Worm (Caenorhabditis elegans) whole organism, mixed stage, embryonic: ENCODE data around the gene srg-69.

ENCODE experiments used
- M03D4.4 ChIP-seq: sonication (generic microtip); optimal IDR thresholded peaks from 2 replicates; lab custom pipeline; 2017; ENCODE audit warnings: mild to moderate bottlenecking, missing genetic modification characterization, missing compliant biosample characterization
- bed-3 ChIP-seq: fragments of 200-800 bp; sonication (Bioruptor generic); optimal IDR thresholded peaks from 3 replicates; lab custom pipeline; 2018; ENCODE audit warnings: mild to moderate bottlenecking, missing genetic modification characterization, moderate library complexity, missing compliant biosample characterization
- ceh-39 ChIP-seq: fragments of 150-350 bp; optimal IDR thresholded peaks from 2 replicates; lab custom pipeline; 2014; ENCODE audit warnings: missing biosample characterization, missing genetic modification characterization
- ceh-43 ChIP-seq: fragments of 200-800 bp; sonication (Bioruptor generic); optimal IDR thresholded peaks from 2 replicates; lab custom pipeline; 2018; ENCODE audit warnings: mild to moderate bottlenecking, missing genetic modification characterization, moderate library complexity, missing compliant biosample characterization
- ceh-83 ChIP-seq: fragments of 200-800 bp; sonication (Bioruptor generic); optimal IDR thresholded peaks from 2 replicates; lab custom pipeline; 2018; ENCODE audit warnings: mild to moderate bottlenecking, missing genetic modification characterization, missing compliant biosample characterization
- ces-1 ChIP-seq: fragments of 150-350 bp; optimal IDR thresholded peaks from 2 replicates; lab custom pipeline; 2014; ENCODE audit warnings: missing biosample characterization, missing genetic modification reagents, missing genetic modification characterization
- cnd-1 ChIP-seq: fragments of 200-800 bp; sonication (Bioruptor generic); optimal IDR thresholded peaks from 2 replicates; lab custom pipeline; 2018; ENCODE audit warnings: mild to moderate bottlenecking, missing genetic modification characterization, missing compliant biosample characterization
- drap-1 ChIP-seq: fragments of 200-800 bp; sonication (Bioruptor generic); optimal IDR thresholded peaks from 3 replicates; lab custom pipeline; 2018; ENCODE audit warnings: mild to moderate bottlenecking, missing genetic modification characterization, missing compliant biosample characterization
- elt-1 ChIP-seq: sonication (generic microtip); optimal IDR thresholded peaks from 2 replicates; lab custom pipeline; 2017; ENCODE audit warnings: missing genetic modification characterization, mild to moderate bottlenecking, missing compliant biosample characterization, antibody characterized with exemption, moderate library complexity, borderline replicate concordance; ENCODE audit not compliant: insufficient read depth
- elt-3 ChIP-seq: fragments of 150-350 bp; optimal IDR thresholded peaks from 2 replicates; lab custom pipeline; 2014; ENCODE audit warnings: missing biosample characterization, missing genetic modification characterization
- flh-1 ChIP-seq: fragments of 200-800 bp; sonication (Bioruptor generic); optimal IDR thresholded peaks from 2 replicates; lab custom pipeline; 2018; ENCODE audit warnings: mild to moderate bottlenecking, missing genetic modification characterization, moderate library complexity, missing compliant biosample characterization
- ham-2 ChIP-seq: fragments of 200-800 bp; sonication (Bioruptor generic); optimal IDR thresholded peaks from 2 replicates; lab custom pipeline; 2018; ENCODE audit warnings: mild to moderate bottlenecking, missing genetic modification characterization, missing compliant biosample characterization
- hlh-1 ChIP-seq: fragments of 150-350 bp; optimal IDR thresholded peaks from 2 replicates; lab custom pipeline; 2014; ENCODE audit warnings: missing biosample characterization, missing genetic modification reagents, missing genetic modification characterization
- lin-13 ChIP-seq: fragments of 150-350 bp; optimal IDR thresholded peaks from 2 replicates; lab custom pipeline; 2014; ENCODE audit warnings: missing biosample characterization, missing genetic modification characterization
- lin-32 ChIP-seq: fragments of 200-800 bp; sonication (Bioruptor generic); optimal IDR thresholded peaks from 2 replicates; lab custom pipeline; 2018; ENCODE audit warnings: mild to moderate bottlenecking, missing genetic modification characterization, missing compliant biosample characterization
- lsy-2 ChIP-seq: fragments of 150-350 bp; optimal IDR thresholded peaks from 2 replicates; lab custom pipeline; 2014; ENCODE audit warnings: missing biosample characterization, missing genetic modification characterization
- mab-5 ChIP-seq: fragments of 150-350 bp; optimal IDR thresholded peaks from 2 replicates; lab custom pipeline; 2014; ENCODE audit warnings: missing biosample characterization, missing genetic modification characterization
- mep-1 ChIP-seq: fragments of 150-350 bp; optimal IDR thresholded peaks from 2 replicates; lab custom pipeline; 2017; ENCODE audit warnings: missing biosample characterization, missing genetic modification reagents, missing genetic modification characterization, inconsistent platforms
- mls-2 ChIP-seq: sonication (generic microtip); optimal IDR thresholded peaks from 2 replicates; lab custom pipeline; 2016; ENCODE audit warnings: mild to moderate bottlenecking, missing genetic modification characterization, moderate library complexity, missing compliant biosample characterization
- nhr-12 ChIP-seq: fragments of 150-350 bp; optimal IDR thresholded peaks from 2 replicates; lab custom pipeline; 2014; ENCODE audit warnings: missing biosample characterization, missing genetic modification characterization
- nhr-2 ChIP-seq: fragments of 150-350 bp; optimal IDR thresholded peaks from 2 replicates; lab custom pipeline; 2014; ENCODE audit warnings: missing biosample characterization, missing genetic modification characterization
- nhr-237 ChIP-seq: fragments of 150-350 bp; optimal IDR thresholded peaks from 2 replicates; lab custom pipeline; 2014; ENCODE audit warnings: missing biosample characterization, missing genetic modification characterization
- nhr-28 ChIP-seq: fragments of 150-350 bp; optimal IDR thresholded peaks from 2 replicates; lab custom pipeline; 2014; ENCODE audit warnings: missing biosample characterization, missing genetic modification characterization
- nhr-76 ChIP-seq: sonication (generic microtip); optimal IDR thresholded peaks from 2 replicates; lab custom pipeline; 2017; ENCODE audit warnings: missing biosample characterization, missing genetic modification characterization
- pha-4 ChIP-seq: fragments of 150-350 bp; optimal IDR thresholded peaks from 2 replicates; lab custom pipeline; 2018; ENCODE audit warnings: missing biosample characterization, missing genetic modification reagents, missing genetic modification characterization
- sem-2 ChIP-seq: fragments of 200-800 bp; sonication (Bioruptor generic); optimal IDR thresholded peaks from 2 replicates; lab custom pipeline; 2018; ENCODE audit warnings: mild to moderate bottlenecking, missing genetic modification characterization, missing compliant biosample characterization
- sptf-1 ChIP-seq: sonication (generic microtip); optimal IDR thresholded peaks from 2 replicates; lab custom pipeline; 2017; ENCODE audit warnings: mild to moderate bottlenecking, missing genetic modification characterization, moderate library complexity, missing compliant biosample characterization
- tbx-8 ChIP-seq: fragments of 200-800 bp; sonication (Bioruptor generic); optimal IDR thresholded peaks from 2 replicates; lab custom pipeline; 2018; ENCODE audit warnings: mild to moderate bottlenecking, missing genetic modification characterization, moderate library complexity, missing compliant biosample characterization
- unc-120 ChIP-seq: sonication (generic microtip); optimal IDR thresholded peaks from 2 replicates; lab custom pipeline; 2017; ENCODE audit warnings: missing genetic modification characterization, missing compliant biosample characterization; ENCODE audit not compliant: poor library complexity, severe bottlenecking
- zip-8 ChIP-seq: fragments of 150-350 bp; optimal IDR thresholded peaks from 2 replicates; lab custom pipeline; 2014; ENCODE audit warnings: missing biosample characterization, missing genetic modification characterization
- ztf-11 ChIP-seq: fragments of 150-350 bp; optimal IDR thresholded peaks from 2 replicates; lab custom pipeline; 2014; ENCODE audit warnings: missing biosample characterization, missing genetic modification characterization

Gene srg-69

ce11 chrII:5355384-5355783, at the start of gene srg-69:
Gene srg-69, plus strand, starts transcription at chrII:5355684.
- TF ChIP-seq lsy-2 (no peak), ceh-43 (GFP tag; lab: Kevin White, UChicago) (no peak), nhr-12 (tag; lab: Kevin White, UChicago) (no peak), ceh-83 (GFP tag; lab: Kevin White, UChicago) (no peak), drap-1 (GFP tag; lab: Kevin White, UChicago) (no peak), zip-8 (tag; lab: Kevin White, UChicago) (no peak), sptf-1 (no peak), elt-3 (tag; lab: Kevin White, UChicago) (no peak), mls-2 (no peak), unc-120 (tag; lab: Kevin White, UChicago) (no peak), mab-5 (tag; lab: Kevin White, UChicago) (no peak), ztf-11 (no peak), flh-1 (GFP tag; lab: Kevin White, UChicago) (no peak), ceh-39 (tag; lab: Kevin White, UChicago) (no peak)
- TF ChIP-seq, all 35 proteins: peak for 0

- TF ChIP-seq tbx-8 (GFP tag; lab: Kevin White, UChicago) (no peak), M03D4.4 (no peak), ceh-43 (GFP tag; lab: Kevin White, UChicago) (no peak), nhr-2 (tag; lab: Kevin White, UChicago) (no peak), elt-3 (tag; lab: Kevin White, UChicago) (no peak), zip-8 (tag; lab: Kevin White, UChicago) (no peak), ztf-11 (no peak), nhr-237 (tag; lab: Kevin White, UChicago) (no peak), pha-4 (tag; lab: Kevin White, UChicago) (no peak), flh-1 (GFP tag; lab: Kevin White, UChicago) (no peak), bed-3 (no peak), elt-1 (tag; lab: Kevin White, UChicago) (no peak), ceh-39 (tag; lab: Kevin White, UChicago) (no peak), sem-2 (GFP tag; lab: Kevin White, UChicago) (no peak), lsy-2 (no peak), sptf-1 (no peak), nhr-12 (tag; lab: Kevin White, UChicago) (no peak), lin-13 (tag; lab: Kevin White, UChicago) (no peak)
Measured at ce11 chrII:5306197-5306596, 49.3 kb upstream of the srg-69 start.

- TF ChIP-seq nhr-28 (no peak), hlh-1 (tag; lab: Kevin White, UChicago) (no peak), mls-2 (no peak), flh-1 (GFP tag; lab: Kevin White, UChicago) (no peak), lin-13 (tag; lab: Kevin White, UChicago) (no peak), drap-1 (GFP tag; lab: Kevin White, UChicago) (no peak), unc-120 (tag; lab: Kevin White, UChicago) (no peak), cnd-1 (no peak), lin-32 (GFP tag; lab: Kevin White, UChicago) (no peak), nhr-76 (no peak), ceh-83 (GFP tag; lab: Kevin White, UChicago) (no peak), mep-1 (tag; lab: Kevin White, UChicago) (no peak), tbx-8 (GFP tag; lab: Kevin White, UChicago) (no peak), ham-2 (no peak)
Measured at ce11 chrII:5307203-5307602, 48.3 kb upstream of the srg-69 start.

ce11 chrII:5308961-5309360, 46.5 kb upstream of the srg-69 start:
- TF ChIP-seq hlh-1 (tag; lab: Kevin White, UChicago) (peak; percentile 72), cnd-1 (no peak)

ce11 chrII:5309720-5310119, 45.8 kb upstream of the srg-69 start:
- TF ChIP-seq hlh-1 (tag; lab: Kevin White, UChicago) (no peak), ztf-11 (no peak), ces-1 (no peak), nhr-237 (tag; lab: Kevin White, UChicago) (no peak)
- TF ChIP-seq, all 35 proteins: peak for 0
